Fruit fly (Drosophila melanogaster): Measurements from ENCODE around the gene CG32461.

CG32461 gene

dm6 chr3L:22909325-22909904, 45.7 kb downstream of the CG32461 start (continued):
- TF ChIP-seq lab (GFP tag; optimal IDR thresholded peaks at IDR 0.05) (no peak), CG14710 (tag; optimal IDR thresholded peaks at IDR 0.05) (no peak), Neu2 (GFP tag; optimal IDR thresholded peaks at IDR 0.05; ENCODE audit: borderline replicate concordance) (peak; percentile 26), CG10565 (GFP tag; optimal IDR thresholded peaks at IDR 0.05) (no peak), vnd (GFP tag; IDR thresholded peaks at IDR 0.05; ENCODE audit: partially characterized antibody) (no peak), CG15479 (GFP tag; optimal IDR thresholded peaks at IDR 0.05) (peak; percentile 46), btn (GFP tag; optimal IDR thresholded peaks at IDR 0.05) (no peak), Trl (optimal IDR thresholded peaks at IDR 0.05) (peak; percentile 13 to 41), Trl (GFP tag; optimal IDR thresholded peaks at IDR 0.05) (no peak), B-H2 (GFP tag; optimal IDR thresholded peaks at IDR 0.05) (no peak), CG18011 (GFP tag; optimal IDR thresholded peaks at IDR 0.05) (no peak), CG30403 (GFP tag; optimal IDR thresholded peaks at IDR 0.05) (no peak), Six4 (GFP tag; optimal IDR thresholded peaks at IDR 0.05) (no peak), CG12155 (GFP tag; optimal IDR thresholded peaks at IDR 0.05) (no peak), br (optimal IDR thresholded peaks at IDR 0.05) (no peak), D (optimal IDR thresholded peaks at IDR 0.05) (peak; percentile 43), D (GFP tag; optimal IDR thresholded peaks at IDR 0.05) (no peak), maf-S (GFP tag; optimal IDR thresholded peaks at IDR 0.05) (no peak), Aef1 (GFP tag; IDR thresholded peaks at IDR 0.05) (no peak), CG8478 (optimal IDR thresholded peaks at IDR 0.05) (peak; percentile 44), Opbp (GFP tag; IDR thresholded peaks at IDR 0.05; ENCODE audit: partially characterized antibody) (no peak), sna (GFP tag; IDR thresholded peaks at IDR 0.05; ENCODE audit: partially characterized antibody) (0 out of 2 replicates have a peak, but pooled peaks have one; percentile 17), CG11504 (tag; optimal IDR thresholded peaks at IDR 0.05) (no peak), caup (GFP tag; optimal IDR thresholded peaks at IDR 0.05; ENCODE audit: severe bottlenecking) (no peak), cg (GFP tag; optimal IDR thresholded peaks at IDR 0.05) (peak; percentile 13), Myb (GFP tag; optimal IDR thresholded peaks at IDR 0.05) (no peak), scrt (GFP tag; optimal IDR thresholded peaks at IDR 0.05) (peak; percentile 95), sr (GFP tag; IDR thresholded peaks at IDR 0.05) (no peak), CG15269 (tag; optimal IDR thresholded peaks at IDR 0.05) (no peak), Hr51 (GFP tag; optimal IDR thresholded peaks at IDR 0.05) (no peak), CG10462 (GFP tag; optimal IDR thresholded peaks at IDR 0.05) (no peak), croc (GFP tag; conservative IDR thresholded peaks at IDR 0.05) (no peak), CG9817 (tag; optimal IDR thresholded peaks at IDR 0.05) (no peak), CG11723 (GFP tag; optimal IDR thresholded peaks at IDR 0.05) (no peak), Abd-B (GFP tag; optimal IDR thresholded peaks at IDR 0.05) (no peak), CG8388 (GFP tag; optimal IDR thresholded peaks at IDR 0.05) (no peak), chinmo (GFP tag; IDR thresholded peaks at IDR 0.05; ENCODE audit: partially characterized antibody) (0 out of 4 replicates have a peak, but pooled peaks have one; percentile 51), pum (GFP tag; optimal IDR thresholded peaks at IDR 0.05) (no peak), CG32532 (GFP tag; IDR thresholded peaks at IDR 0.05) (no peak)

All from whole organism, embryonic.